Fruit fly (Drosophila melanogaster) whole organism, pupa: ENCODE measurements around the gene Ass.

ENCODE experiments used
- CG10348 ChIP-seq: fragments of 200-800 bp; sonication (Bioruptor generic); IDR thresholded peaks from 2 replicates; pipeline ENCODE4 v1.3.6; 2022; ENCODE audit warnings: missing biosample characterization, missing genetic modification characterization
- CG12605 ChIP-seq: fragments of 200-800 bp; sonication (Bioruptor generic); IDR thresholded peaks from 2 replicates; pipeline ENCODE4 v1.3.6; 2022; ENCODE audit warnings: missing biosample characterization, missing genetic modification characterization
- CG13204 ChIP-seq: fragments of 200-800 bp; sonication (Bioruptor generic); optimal IDR thresholded peaks from 2 replicates; lab custom pipeline; 2018; ENCODE audit warnings: missing biosample characterization, mild to moderate bottlenecking, missing genetic modification characterization, moderate library complexity
- CG14655 ChIP-seq: fragments of 200-800 bp; sonication (Bioruptor generic); optimal IDR thresholded peaks from 3 replicates; lab custom pipeline; 2017; ENCODE audit warnings: mild to moderate bottlenecking, missing biosample characterization, missing genetic modification reagents, missing genetic modification characterization
- CG15710 ChIP-seq: fragments of 200-800 bp; sonication (Bioruptor generic); optimal IDR thresholded peaks from 2 replicates; lab custom pipeline; 2018; ENCODE audit warnings: missing biosample characterization, mild to moderate bottlenecking, missing genetic modification characterization, moderate library complexity
- CG17806 ChIP-seq: fragments of 200-800 bp; sonication (Bioruptor generic); optimal IDR thresholded peaks from 2 replicates; lab custom pipeline; 2018; ENCODE audit warnings: missing biosample characterization, mild to moderate bottlenecking, missing genetic modification characterization, moderate library complexity
- CG32121 ChIP-seq: fragments of 200-800 bp; sonication (Bioruptor generic); IDR thresholded peaks from 2 replicates; pipeline ENCODE4 v1.3.6; 2022; ENCODE audit warnings: missing biosample characterization, missing genetic modification characterization
- CG34367 ChIP-seq: fragments of 200-800 bp; sonication (Bioruptor generic); optimal IDR thresholded peaks from 2 replicates; lab custom pipeline; 2018; ENCODE audit warnings: missing biosample characterization, mild to moderate bottlenecking, missing genetic modification characterization
- CG8159 ChIP-seq: fragments of 200-800 bp; sonication (Bioruptor generic); optimal IDR thresholded peaks from 3 replicates; lab custom pipeline; 2018; ENCODE audit warnings: missing biosample characterization, mild to moderate bottlenecking, missing genetic modification characterization, moderate library complexity
- CG9948 ChIP-seq: fragments of 200-800 bp; sonication (Bioruptor generic); optimal IDR thresholded peaks from 2 replicates; lab custom pipeline; 2018; ENCODE audit warnings: missing biosample characterization, mild to moderate bottlenecking, missing genetic modification characterization, moderate library complexity
- EcR ChIP-seq: fragments of 200-800 bp; sonication (Bioruptor generic); optimal IDR thresholded peaks from 3 replicates; lab custom pipeline; 2019; ENCODE audit warnings: missing biosample characterization, missing genetic modification characterization, mild to moderate bottlenecking, moderate library complexity, missing genetic modification reagents
- Ets98B ChIP-seq: fragments of 200-800 bp; sonication (Bioruptor generic); IDR thresholded peaks from 2 replicates; pipeline ENCODE4 v1.3.6; 2022; ENCODE audit warnings: missing biosample characterization, missing genetic modification characterization
- Snoo ChIP-seq: fragments of 200-800 bp; sonication (Bioruptor generic); optimal IDR thresholded peaks from 3 replicates; lab custom pipeline; 2017; ENCODE audit warnings: missing biosample characterization, mild to moderate bottlenecking, missing genetic modification characterization, inconsistent platforms
- rn ChIP-seq: fragments of 200-800 bp; sonication (Bioruptor generic); IDR thresholded peaks from 2 replicates; pipeline ENCODE4 v1.3.6; 2022; ENCODE audit warnings: missing biosample characterization, missing genetic modification characterization

- TF ChIP-seq EcR (GFP tag; lab: Kevin White, UChicago): no peak
- no peak for TF ChIP-seq CG34367
- TF ChIP-seq rn (GFP tag; lab: Robert Waterston, UW): no peak
- TF ChIP-seq CG8159 (tag; lab: Kevin White, UChicago): no peak
- TF ChIP-seq CG9948 (tag; lab: Kevin White, UChicago): no peak
- TF ChIP-seq Ets98B: no peak
- TF ChIP-seq CG32121 (GFP tag; lab: Robert Waterston, UW): no peak
- no peak for TF ChIP-seq CG15710 (tag; lab: Kevin White, UChicago)
- no peak for TF ChIP-seq CG12605 (GFP tag; lab: Robert Waterston, UW)
- no peak for TF ChIP-seq CG17806
- TF ChIP-seq CG14655 (GFP tag; lab: Kevin White, UChicago): no peak
- TF ChIP-seq CG13204: no peak
- TF ChIP-seq CG10348 (GFP tag; lab: Robert Waterston, UW): no peak
- no peak for TF ChIP-seq Snoo
Observed at dm6 chr3R:6600942-6601341, 43.3 kb downstream of the Ass start, which contains the start of gene CG31482.
